Worm (Caenorhabditis elegans) whole organism, L2 larva: ENCODE results near the gene K09C8.7.

ENCODE experiments used
- mbf-1 ChIP-seq: sonication (generic microtip); optimal IDR thresholded peaks from 2 replicates; lab custom pipeline; 2017; ENCODE audit warnings: missing biosample characterization, missing genetic modification characterization
- skn-1 ChIP-seq: sonication (generic microtip); optimal IDR thresholded peaks from 2 replicates; lab custom pipeline; 2017; ENCODE audit warnings: missing biosample characterization, missing genetic modification characterization

ce11 chrX:10901766-10902165 lies 49.4 kb downstream of the K09C8.7 start:
- TF ChIP-seq mbf-1: no peak
- no peak for TF ChIP-seq skn-1 (tag; lab: Kevin White, UChicago)
